Fruit fly (Drosophila melanogaster) whole organism, prepupa: ENCODE data around the gene CG18764.

Experiments
- CG11762 ChIP-seq: fragments of 200-800 bp; sonication (Bioruptor generic); optimal IDR thresholded peaks from 3 replicates; lab custom pipeline; 2016; ENCODE audit warnings: missing biosample characterization, missing genetic modification characterization; ENCODE audit not compliant: insufficient read depth
- CG15336 ChIP-seq: fragments of 200-800 bp; sonication (Bioruptor generic); IDR thresholded peaks from 2 replicates; pipeline ENCODE4 v1.3.6; 2022; ENCODE audit warnings: missing biosample characterization, missing genetic modification characterization
- CG3919 ChIP-seq: fragments of 200-800 bp; sonication (Bioruptor generic); optimal IDR thresholded peaks from 3 replicates; lab custom pipeline; 2016; ENCODE audit warnings: missing biosample characterization, missing genetic modification characterization
- CG7368 ChIP-seq: fragments of 200-800 bp; sonication (Bioruptor generic); optimal IDR thresholded peaks from 3 replicates; lab custom pipeline; 2016; ENCODE audit warnings: missing biosample characterization, missing genetic modification characterization
- CG9139 ChIP-seq: fragments of 200-800 bp; sonication (Bioruptor generic); optimal IDR thresholded peaks from 3 replicates; lab custom pipeline; 2017; ENCODE audit warnings: missing biosample characterization, mild to moderate bottlenecking, missing genetic modification characterization
- Lpt ChIP-seq: fragments of 200-800 bp; sonication (Bioruptor generic); optimal IDR thresholded peaks from 3 replicates; lab custom pipeline; 2016; ENCODE audit warnings: missing biosample characterization, missing genetic modification characterization
- Met ChIP-seq: fragments of 200-800 bp; sonication (Bioruptor generic); optimal IDR thresholded peaks from 3 replicates; lab custom pipeline; 2016; ENCODE audit warnings: missing biosample characterization, missing genetic modification characterization
- OdsH ChIP-seq: fragments of 200-800 bp; sonication (Bioruptor generic); optimal IDR thresholded peaks from 3 replicates; lab custom pipeline; 2016; ENCODE audit warnings: missing biosample characterization, missing genetic modification characterization
- Sox14 ChIP-seq: fragments of 200-800 bp; sonication (Bioruptor generic); optimal IDR thresholded peaks from 3 replicates; lab custom pipeline; 2016; ENCODE audit warnings: missing biosample characterization, missing genetic modification characterization
- acj6 ChIP-seq: fragments of 200-800 bp; sonication (Bioruptor generic); optimal IDR thresholded peaks from 3 replicates; lab custom pipeline; 2016; ENCODE audit warnings: missing biosample characterization, missing genetic modification characterization
- dsx ChIP-seq: fragments of 200-800 bp; optimal IDR thresholded peaks from 3 replicates; lab custom pipeline; 2019; ENCODE audit warnings: missing biosample characterization, mild to moderate bottlenecking, missing genetic modification characterization, moderate library complexity; ENCODE audit not compliant: poor library complexity, severe bottlenecking
- eg ChIP-seq: fragments of 200-800 bp; sonication (Bioruptor generic); IDR thresholded peaks from 3 replicates; pipeline ENCODE4 v1.3.6; 2022; ENCODE audit warnings: missing biosample characterization, missing genetic modification characterization
- fd85E ChIP-seq: fragments of 200-800 bp; sonication (Bioruptor generic); optimal IDR thresholded peaks from 3 replicates; lab custom pipeline; 2016; ENCODE audit warnings: missing biosample characterization, missing genetic modification characterization
- fkh ChIP-seq: fragments of 200-800 bp; sonication (Bioruptor generic); optimal IDR thresholded peaks from 3 replicates; lab custom pipeline; 2017; ENCODE audit warnings: missing biosample characterization, mild to moderate bottlenecking, missing genetic modification characterization, moderate library complexity

Gene CG18764

DNA sequence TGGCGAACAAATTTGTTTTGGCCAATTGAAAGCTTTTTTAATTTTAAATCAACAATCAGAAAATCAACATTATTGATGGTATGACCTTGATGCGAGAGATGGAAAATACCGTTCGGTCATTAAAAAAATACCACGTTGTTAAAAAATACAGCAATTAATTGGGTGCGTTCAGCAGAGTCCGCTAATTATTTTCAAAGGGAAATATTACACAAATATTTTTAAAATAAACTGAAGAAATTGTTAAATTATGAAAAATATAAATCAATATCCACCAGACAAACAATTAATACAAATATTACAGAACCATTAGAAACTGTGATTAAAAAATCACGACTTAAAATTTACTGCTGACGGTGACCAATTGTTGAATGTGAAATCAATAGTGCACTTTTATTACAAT lies 51.3 kb downstream of the CG18764 start, which contains the start of gene CG18476 (continued):
- TF ChIP-seq CG15336 (peak; percentile 92), CG9139 (GFP tag; lab: Kevin White, UChicago) (peak; percentile 82), eg (GFP tag; lab: Robert Waterston, UW) (peak; percentile 98), fd85E (GFP tag; lab: Kevin White, UChicago) (peak; percentile 6), fkh (GFP tag; lab: Kevin White, UChicago) (peak; percentile 92), acj6 (peak; percentile 89), Lpt (GFP tag; lab: Kevin White, UChicago) (peak; percentile 89), CG7368 (GFP tag; lab: Kevin White, UChicago) (peak; percentile 79), CG3919 (GFP tag; lab: Kevin White, UChicago) (peak; percentile 91), dsx (GFP tag; lab: Kevin White, UChicago) (peak; percentile 94), Sox14 (GFP tag; lab: Kevin White, UChicago) (peak; percentile 92), Met (peak; percentile 87), OdsH (GFP tag; lab: Kevin White, UChicago) (peak; percentile 91), CG11762 (peak; percentile 87)
